Fruit fly (Drosophila melanogaster) whole organism, embryonic: ENCODE measurements around the gene CG43175.

Experiments
- Asciz ChIP-seq: fragments of 200-800 bp; sonication (Bioruptor generic); optimal IDR thresholded peaks from 2 replicates; lab custom pipeline; 2017; ENCODE audit warnings: missing biosample characterization, mild to moderate bottlenecking, missing genetic modification characterization, missing genetic modification reagents
- B-H1 ChIP-seq: fragments of 200-800 bp; sonication (Bioruptor generic); IDR thresholded peaks from 3 replicates; pipeline ENCODE4 v1.3.6; 2022; ENCODE audit warnings: missing biosample characterization, missing genetic modification characterization
- Bdp1 ChIP-seq: fragments of 200-800 bp; sonication (Bioruptor generic); optimal IDR thresholded peaks from 3 replicates; lab custom pipeline; 2016; ENCODE audit warnings: missing biosample characterization, missing genetic modification characterization
- Bteb2 ChIP-seq: fragments of 200-800 bp; sonication (Bioruptor generic); optimal IDR thresholded peaks from 2 replicates; lab custom pipeline; 2016; ENCODE audit warnings: missing biosample characterization, missing genetic modification characterization
- CG10543 ChIP-seq: fragments of 200-800 bp; sonication (Bioruptor generic); optimal IDR thresholded peaks from 3 replicates; lab custom pipeline; 2017; ENCODE audit warnings: missing biosample characterization, mild to moderate bottlenecking, missing genetic modification characterization, moderate library complexity
- CG11247 ChIP-seq: fragments of 200-800 bp; sonication (Bioruptor generic); IDR thresholded peaks from 2 replicates; pipeline ENCODE4 v1.3.6; 2022; ENCODE audit warnings: missing biosample characterization, missing genetic modification characterization
- CG11504 ChIP-seq: fragments of 200-800 bp; sonication (Bioruptor generic); optimal IDR thresholded peaks from 3 replicates; lab custom pipeline; 2019; ENCODE audit warnings: missing biosample characterization, mild to moderate bottlenecking, missing genetic modification characterization, moderate library complexity
- CG12299 ChIP-seq: fragments of 200-800 bp; sonication (Bioruptor generic); optimal IDR thresholded peaks from 2 replicates; lab custom pipeline; 2018; ENCODE audit warnings: missing biosample characterization, mild to moderate bottlenecking, missing genetic modification characterization
- CG1233 ChIP-seq: fragments of 200-800 bp; sonication (Bioruptor generic); optimal IDR thresholded peaks from 4 replicates; lab custom pipeline; 2018; ENCODE audit warnings: missing biosample characterization, mild to moderate bottlenecking, missing genetic modification characterization
- CG13123 ChIP-seq: fragments of 200-800 bp; sonication (Bioruptor generic); optimal IDR thresholded peaks from 2 replicates; lab custom pipeline; 2016; ENCODE audit warnings: missing biosample characterization, missing genetic modification characterization
- CG15073 ChIP-seq: fragments of 200-800 bp; sonication (Bioruptor generic); optimal IDR thresholded peaks from 2 replicates; lab custom pipeline; 2016; ENCODE audit warnings: missing biosample characterization, missing genetic modification characterization
- CG17829 ChIP-seq: fragments of 200-800 bp; optimal IDR thresholded peaks from 2 replicates; lab custom pipeline; 2019; ENCODE audit warnings: missing biosample characterization, mild to moderate bottlenecking, missing genetic modification characterization, moderate library complexity
- CG1832 ChIP-seq: fragments of 200-800 bp; sonication (Bioruptor generic); optimal IDR thresholded peaks from 2 replicates; lab custom pipeline; 2017; ENCODE audit warnings: missing biosample characterization, mild to moderate bottlenecking, missing genetic modification characterization, inconsistent platforms
- CG31441 ChIP-seq: fragments of 200-800 bp; sonication (Bioruptor generic); IDR thresholded peaks from 2 replicates; pipeline ENCODE4 v1.3.6; 2022; ENCODE audit warnings: missing biosample characterization, missing genetic modification characterization
- CG32772 ChIP-seq: fragments of 200-800 bp; sonication (Bioruptor generic); IDR thresholded peaks from 2 replicates; pipeline ENCODE4 v1.3.6; 2022; ENCODE audit warnings: missing biosample characterization, missing genetic modification characterization
- CG34376 ChIP-seq: fragments of 200-800 bp; sonication (Bioruptor generic); optimal IDR thresholded peaks from 2 replicates; lab custom pipeline; 2018; ENCODE audit warnings: missing biosample characterization, mild to moderate bottlenecking, missing genetic modification characterization
- CG6689 ChIP-seq: fragments of 200-800 bp; sonication (Bioruptor generic); IDR thresholded peaks from 2 replicates; pipeline ENCODE4 v1.3.6; 2022; ENCODE audit warnings: missing biosample characterization, missing genetic modification characterization
- CG7357 ChIP-seq: fragments of 200-800 bp; sonication (Bioruptor generic); IDR thresholded peaks from 3 replicates; pipeline ENCODE4 v1.3.6; 2022; ENCODE audit warnings: missing biosample characterization, missing genetic modification characterization
- CG7556 ChIP-seq: fragments of 200-800 bp; sonication (Bioruptor generic); optimal IDR thresholded peaks from 2 replicates; lab custom pipeline; 2017; ENCODE audit warnings: missing biosample characterization, mild to moderate bottlenecking, missing genetic modification characterization
- CG7963 ChIP-seq: fragments of 200-800 bp; sonication (Bioruptor generic); IDR thresholded peaks from 3 replicates; pipeline ENCODE4 v1.3.6; 2022; ENCODE audit warnings: missing biosample characterization, missing genetic modification characterization; ENCODE audit not compliant: partially characterized antibody
- CG9932 ChIP-seq: fragments of 200-800 bp; sonication (Bioruptor generic); IDR thresholded peaks from 2 replicates; pipeline ENCODE4 v1.3.6; 2022; ENCODE audit warnings: missing biosample characterization, missing genetic modification characterization
- E2f1 ChIP-seq: fragments of 200-800 bp; sonication (Bioruptor generic); IDR thresholded peaks from 2 replicates; pipeline ENCODE4 v1.3.6; 2022; ENCODE audit warnings: missing biosample characterization, missing genetic modification characterization
- HLH3B ChIP-seq: fragments of 200-800 bp; sonication (Bioruptor generic); IDR thresholded peaks from 2 replicates; pipeline ENCODE4 v1.3.6; 2022; ENCODE audit warnings: missing biosample characterization, missing genetic modification characterization
- Hand ChIP-seq: fragments of 200-800 bp; sonication (Bioruptor generic); optimal IDR thresholded peaks from 2 replicates; lab custom pipeline; 2017; ENCODE audit warnings: mild to moderate bottlenecking, missing biosample characterization, missing genetic modification reagents, missing genetic modification characterization
- Hey ChIP-seq: fragments of 200-800 bp; sonication (Bioruptor generic); optimal IDR thresholded peaks from 3 replicates; lab custom pipeline; 2018; ENCODE audit warnings: missing biosample characterization, mild to moderate bottlenecking, missing genetic modification characterization
- Lhr ChIP-seq: fragments of 200-800 bp; sonication (Bioruptor generic); optimal IDR thresholded peaks from 3 replicates; lab custom pipeline; 2017; ENCODE audit warnings: mild to moderate bottlenecking, missing biosample characterization, missing genetic modification reagents, missing genetic modification characterization
- MESR4 ChIP-seq: fragments of 200-800 bp; sonication (Bioruptor generic); optimal IDR thresholded peaks from 2 replicates; lab custom pipeline; 2018; ENCODE audit warnings: missing biosample characterization, mild to moderate bottlenecking, missing genetic modification characterization, moderate library complexity
- Nf-YC ChIP-seq: fragments of 200-800 bp; optimal IDR thresholded peaks from 3 replicates; lab custom pipeline; 2019; ENCODE audit warnings: missing biosample characterization, mild to moderate bottlenecking, missing genetic modification characterization, moderate library complexity
- Side ChIP-seq: fragments of 200-800 bp; sonication (Bioruptor generic); optimal IDR thresholded peaks from 2 replicates; lab custom pipeline; 2016; ENCODE audit warnings: missing biosample characterization, missing genetic modification characterization
- Sry-β ChIP-seq: fragments of 200-800 bp; sonication (Bioruptor generic); optimal IDR thresholded peaks from 2 replicates; lab custom pipeline; 2018; ENCODE audit warnings: missing biosample characterization, mild to moderate bottlenecking, missing genetic modification characterization, moderate library complexity
- en ChIP-seq: fragments of 200-800 bp; sonication (Bioruptor generic); optimal IDR thresholded peaks from 2 replicates; lab custom pipeline; 2016; ENCODE audit warnings: missing biosample characterization, missing genetic modification characterization
- esg ChIP-seq: fragments of 200-800 bp; sonication (Bioruptor generic); conservative IDR thresholded peaks from 2 replicates; pipeline ENCODE4 v1.3.6; 2022; ENCODE audit warnings: missing biosample characterization, missing genetic modification characterization
- hb ChIP-seq: fragments of 200-800 bp; sonication (Bioruptor generic); IDR thresholded peaks from 3 replicates; pipeline ENCODE4 v1.3.6; 2022; ENCODE audit warnings: missing biosample characterization, missing genetic modification characterization; ENCODE audit not compliant: partially characterized antibody
- lilli ChIP-seq: fragments of 200-800 bp; sonication (Bioruptor generic); optimal IDR thresholded peaks from 3 replicates; lab custom pipeline; 2016; ENCODE audit warnings: missing biosample characterization, missing genetic modification characterization
- lmd ChIP-seq: fragments of 200-800 bp; sonication (Bioruptor generic); IDR thresholded peaks from 2 replicates; pipeline ENCODE4 v1.3.6; 2022; ENCODE audit warnings: missing biosample characterization, missing genetic modification characterization
- nau ChIP-seq: fragments of 200-800 bp; sonication (Bioruptor generic); optimal IDR thresholded peaks from 3 replicates; lab custom pipeline; 2017; ENCODE audit warnings: missing biosample characterization, mild to moderate bottlenecking, missing genetic modification characterization, missing genetic modification reagents
- oc ChIP-seq: fragments of 200-800 bp; sonication (Bioruptor generic); optimal IDR thresholded peaks from 2 replicates; lab custom pipeline; 2018; ENCODE audit warnings: missing biosample characterization, mild to moderate bottlenecking, missing genetic modification characterization, moderate library complexity
- onecut ChIP-seq: fragments of 200-800 bp; sonication (Bioruptor generic); IDR thresholded peaks from 2 replicates; pipeline ENCODE4 v1.3.6; 2022; ENCODE audit warnings: missing biosample characterization, missing genetic modification characterization
- otp ChIP-seq: fragments of 200-800 bp; sonication (Bioruptor generic); IDR thresholded peaks from 3 replicates; pipeline ENCODE4, ENCODE4 v1.3.6; 2022; ENCODE audit warnings: missing biosample characterization, missing genetic modification characterization
- p53 ChIP-seq: fragments of 200-800 bp; sonication (Bioruptor generic); optimal IDR thresholded peaks from 2 replicates; lab custom pipeline; 2016; ENCODE audit warnings: missing biosample characterization, missing genetic modification characterization
- pho ChIP-seq: fragments of 200-800 bp; sonication (Bioruptor generic); optimal IDR thresholded peaks from 2 replicates; lab custom pipeline; 2016; ENCODE audit warnings: missing biosample characterization, missing genetic modification characterization
- pzg ChIP-seq: fragments of 200-800 bp; sonication (Bioruptor generic); optimal IDR thresholded peaks from 3 replicates; lab custom pipeline; 2018; ENCODE audit warnings: missing biosample characterization, mild to moderate bottlenecking, missing genetic modification characterization, moderate library complexity
- repo ChIP-seq: fragments of 200-800 bp; sonication (Bioruptor generic); optimal IDR thresholded peaks from 2 replicates; lab custom pipeline; 2016; ENCODE audit warnings: missing biosample characterization, missing genetic modification characterization
- salm ChIP-seq: fragments of 200-800 bp; sonication (Bioruptor generic); optimal IDR thresholded peaks from 2 replicates; lab custom pipeline; 2018; ENCODE audit warnings: missing biosample characterization, mild to moderate bottlenecking, missing genetic modification characterization
- sens-2 ChIP-seq: fragments of 200-800 bp; sonication (Bioruptor generic); IDR thresholded peaks from 2 replicates; pipeline ENCODE4 v1.3.6; 2022; ENCODE audit warnings: missing biosample characterization, missing genetic modification characterization
- sim ChIP-seq: fragments of 200-800 bp; sonication (Bioruptor generic); IDR thresholded peaks from 2 replicates; pipeline ENCODE4 v1.3.6; 2022; ENCODE audit warnings: missing biosample characterization, missing genetic modification characterization
- sna ChIP-seq: fragments of 200-800 bp; sonication (Bioruptor generic); IDR thresholded peaks from 2 replicates; pipeline ENCODE4 v1.3.6; 2022; ENCODE audit warnings: missing biosample characterization, missing genetic modification characterization; ENCODE audit not compliant: partially characterized antibody
- ssp ChIP-seq: fragments of 200-800 bp; sonication (Bioruptor generic); IDR thresholded peaks from 2 replicates; pipeline ENCODE4 v1.3.6; 2022; ENCODE audit warnings: missing biosample characterization, missing genetic modification characterization
- tin ChIP-seq: fragments of 200-800 bp; sonication (Bioruptor generic); optimal IDR thresholded peaks from 3 replicates; lab custom pipeline; 2016; ENCODE audit warnings: missing biosample characterization, missing genetic modification characterization
- tio ChIP-seq: fragments of 200-800 bp; sonication (Bioruptor generic); optimal IDR thresholded peaks from 2 replicates; lab custom pipeline; 2017; ENCODE audit warnings: missing biosample characterization, missing genetic modification characterization, inconsistent platforms
- unpg ChIP-seq: fragments of 200-800 bp; sonication (Bioruptor generic); optimal IDR thresholded peaks from 3 replicates; lab custom pipeline; 2018; ENCODE audit warnings: missing biosample characterization, mild to moderate bottlenecking, missing genetic modification characterization, moderate library complexity
- zfh1 ChIP-seq: fragments of 200-800 bp; sonication (Bioruptor generic); IDR thresholded peaks from 3 replicates; pipeline ENCODE4 v1.3.6; 2022; ENCODE audit warnings: missing biosample characterization, missing genetic modification characterization

Gene CG43175

DNA sequence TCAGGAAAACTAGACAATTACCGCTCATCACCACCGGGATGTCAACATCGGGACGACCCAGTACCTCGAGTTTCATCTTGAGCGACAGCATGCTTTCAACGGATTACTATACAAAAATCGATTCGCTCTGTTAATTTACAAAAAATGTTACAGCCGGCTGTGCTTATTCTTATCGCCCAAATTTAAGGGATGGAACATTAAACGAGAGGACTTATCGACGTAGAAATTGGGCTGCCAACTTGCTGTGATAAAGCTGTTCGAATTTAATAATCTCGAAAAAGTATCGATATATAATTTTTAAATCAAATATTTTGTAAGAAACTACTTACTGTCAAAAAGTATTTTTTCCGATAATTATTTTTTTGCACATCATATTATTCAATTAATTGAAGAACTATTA lies 56.4 kb downstream of the CG43175 start, which contains the start of gene CG31249 (continued):
- TF ChIP-seq CG11247 = no peak
- TF ChIP-seq sens-2 = no peak
- no peak for TF ChIP-seq CG1233 (GFP tag; lab: Kevin White, UChicago)
- no peak for TF ChIP-seq salm
- TF ChIP-seq onecut = peak; percentile 42
- no peak for TF ChIP-seq Nf-YC (tag; lab: Kevin White, UChicago)
- TF ChIP-seq CG7556 = no peak
- TF ChIP-seq tin (GFP tag; lab: Kevin White, UChicago) = no peak
- no peak for TF ChIP-seq Lhr (GFP tag; lab: Kevin White, UChicago)
- no peak for TF ChIP-seq ssp
- TF ChIP-seq Bdp1 (GFP tag; lab: Kevin White, UChicago) = no peak
- no peak for TF ChIP-seq Sry-β (GFP tag; lab: Kevin White, UChicago)
- TF ChIP-seq E2f1 = no peak
- TF ChIP-seq Asciz (GFP tag; lab: Kevin White, UChicago) = no peak
- no peak for TF ChIP-seq Side (GFP tag; lab: Kevin White, UChicago)
- no peak for TF ChIP-seq Hey
- TF ChIP-seq CG6689 (GFP tag; lab: Robert Waterston, UW) = no peak
- TF ChIP-seq pho = no peak
- TF ChIP-seq lmd (GFP tag; lab: Robert Waterston, UW) = no peak
- TF ChIP-seq CG9932 = peak; percentile 54; the same call in 1 of the 2 replicates
- TF ChIP-seq otp (GFP tag; lab: Robert Waterston, UW) = no peak
- TF ChIP-seq nau = no peak
- peak; percentile 44 for TF ChIP-seq lilli (GFP tag; lab: Kevin White, UChicago)
- TF ChIP-seq CG7963 (GFP tag; lab: Robert Waterston, UW) = 0 out of 3 replicates have a peak, but pooled peaks have one; percentile 45
- no peak for TF ChIP-seq p53 (GFP tag; lab: Kevin White, UChicago)
- TF ChIP-seq MESR4 = peak; percentile 46
- no peak for TF ChIP-seq CG15073 (GFP tag; lab: Kevin White, UChicago)
- TF ChIP-seq CG32772 (GFP tag; lab: Robert Waterston, UW) = no peak
- no peak for TF ChIP-seq CG7357
- no peak for TF ChIP-seq CG31441 (GFP tag; lab: Robert Waterston, UW)
- no peak for TF ChIP-seq CG12299 (tag; lab: Kevin White, UChicago)
- peak; percentile 57 for TF ChIP-seq pzg
- no peak for TF ChIP-seq esg (GFP tag; lab: Robert Waterston, UW)
- no peak for TF ChIP-seq hb (GFP tag; lab: Robert Waterston, UW)
- TF ChIP-seq CG1832 (GFP tag; lab: Kevin White, UChicago) = no peak
- no peak for TF ChIP-seq unpg
- no peak for TF ChIP-seq oc (tag; lab: Kevin White, UChicago)
- TF ChIP-seq CG17829 (tag; lab: Kevin White, UChicago) = peak; percentile 29
- TF ChIP-seq tio = no peak
- no peak for TF ChIP-seq CG10543 (GFP tag; lab: Kevin White, UChicago)
- no peak for TF ChIP-seq repo (GFP tag; lab: Kevin White, UChicago)
- TF ChIP-seq sna (GFP tag; lab: Robert Waterston, UW) = peak; percentile 74; the same call in 1 of the 2 replicates
- no peak for TF ChIP-seq Bteb2
- no peak for TF ChIP-seq sim (GFP tag; lab: Robert Waterston, UW)
- no peak for TF ChIP-seq CG34376 (GFP tag; lab: Kevin White, UChicago)
- no peak for TF ChIP-seq CG11504 (tag; lab: Kevin White, UChicago)
- no peak for TF ChIP-seq Hand (GFP tag; lab: Kevin White, UChicago)
- TF ChIP-seq CG13123 (GFP tag; lab: Kevin White, UChicago) = no peak
- no peak for TF ChIP-seq HLH3B
- TF ChIP-seq B-H1 (GFP tag; lab: Robert Waterston, UW) = no peak
- TF ChIP-seq zfh1 (GFP tag; lab: Robert Waterston, UW) = no peak
- TF ChIP-seq en (GFP tag; lab: Kevin White, UChicago) = no peak
